Fruit fly (Drosophila melanogaster): ENCODE measurements around the gene santa-maria.

The santa-maria gene

DNA sequence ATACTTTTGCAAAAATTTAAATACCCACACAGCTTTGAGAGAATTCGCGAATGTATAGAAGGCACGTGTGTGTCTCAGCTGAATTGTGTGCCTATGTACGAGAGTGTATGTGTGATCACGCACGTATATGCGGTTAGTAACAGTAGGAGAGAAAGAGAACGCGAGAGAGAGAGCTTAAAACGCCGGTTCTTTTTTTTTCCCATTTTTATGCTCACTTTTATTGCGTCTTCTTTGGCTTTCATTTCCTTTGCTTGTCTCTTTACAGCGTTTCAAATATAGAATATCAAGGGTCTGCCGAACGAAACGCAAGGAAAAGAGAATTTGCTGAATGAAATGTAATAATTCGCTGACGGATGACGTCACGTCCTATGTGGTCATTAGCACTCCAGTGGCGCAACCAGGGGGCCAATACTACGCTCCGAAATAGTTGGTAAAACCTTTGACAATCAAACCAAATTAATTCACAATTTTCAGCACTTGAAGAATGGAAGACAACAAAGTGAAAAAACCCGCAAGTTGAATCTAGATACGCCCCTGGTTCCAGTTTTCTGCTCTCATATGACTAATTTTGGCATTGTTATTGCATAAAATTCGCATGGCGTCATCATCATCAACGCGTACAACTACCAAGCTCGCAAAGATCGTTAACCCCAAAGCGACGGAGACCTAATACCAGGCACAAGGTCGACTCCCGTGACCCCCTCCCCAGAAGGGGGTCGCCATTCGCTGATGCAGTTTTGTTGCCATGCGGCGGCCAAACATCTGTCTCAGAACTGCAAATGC, 25.9 kb downstream of the santa-maria start (continued):
- TF ChIP-seq z (GFP tag; IDR thresholded peaks at IDR 0.05) (no peak), crol (GFP tag; IDR thresholded peaks at IDR 0.05) (0 out of 2 replicates have a peak, but pooled peaks have one; percentile 18), CG10654 (GFP tag; optimal IDR thresholded peaks at IDR 0.05) (no peak), croc (GFP tag; conservative IDR thresholded peaks at IDR 0.05) (no peak), emc (GFP tag; optimal IDR thresholded peaks at IDR 0.05) (peak; percentile 57), CG2678 (tag; optimal IDR thresholded peaks at IDR 0.05) (peak; percentile 68), Sry-β (GFP tag; optimal IDR thresholded peaks at IDR 0.05) (no peak), CG12942 (GFP tag; optimal IDR thresholded peaks at IDR 0.05) (peak; percentile 6), Elba2 (GFP tag; optimal IDR thresholded peaks at IDR 0.05) (no peak), CG1233 (GFP tag; optimal IDR thresholded peaks at IDR 0.05) (peak; percentile 19), Dfd (GFP tag; optimal IDR thresholded peaks at IDR 0.05) (no peak), sd (tag; optimal IDR thresholded peaks at IDR 0.05) (peak; percentile 46), Sox100B (GFP tag; optimal IDR thresholded peaks at IDR 0.05) (no peak), CG7372 (GFP tag; IDR thresholded peaks at IDR 0.05) (0 out of 2 replicates have a peak, but pooled peaks have one; percentile 42), Awh (GFP tag; IDR thresholded peaks at IDR 0.05) (no peak), Meics (GFP tag; optimal IDR thresholded peaks at IDR 0.05) (peak; percentile 81), CG17361 (GFP tag; IDR thresholded peaks at IDR 0.05) (no peak), CG3726 (GFP tag; IDR thresholded peaks at IDR 0.05) (no peak), Hey (tag; optimal IDR thresholded peaks at IDR 0.05) (no peak), knrl (GFP tag; IDR thresholded peaks at IDR 0.05; ENCODE audit: partially characterized antibody) (no peak), CG31441 (GFP tag; IDR thresholded peaks at IDR 0.05) (no peak), Chrac-16 (GFP tag; optimal IDR thresholded peaks at IDR 0.05) (peak; percentile 41), sqz (GFP tag; optimal IDR thresholded peaks at IDR 0.05) (no peak), YL-1 (GFP tag; optimal IDR thresholded peaks at IDR 0.05) (peak; percentile 9), Ptx1 (GFP tag; IDR thresholded peaks at IDR 0.05) (peak; percentile 47; the same call in 1 of the 2 replicates), CG13424 (tag; optimal IDR thresholded peaks at IDR 0.05) (peak; percentile 26), Poxn (GFP tag; IDR thresholded peaks at IDR 0.05) (no peak), Taf1 (GFP tag; IDR thresholded peaks at IDR 0.05) (peak; percentile 83), usp (GFP tag; optimal IDR thresholded peaks at IDR 0.05) (no peak), gsb-n (tag; optimal IDR thresholded peaks at IDR 0.05) (no peak), HmgZ (tag; optimal IDR thresholded peaks at IDR 0.05) (peak; percentile 64), CG7839 (tag; optimal IDR thresholded peaks at IDR 0.05) (peak; percentile 61), H15 (GFP tag; IDR thresholded peaks at IDR 0.05) (0 out of 3 replicates have a peak, but pooled peaks have one; percentile 20), Lim3 (GFP tag; IDR thresholded peaks at IDR 0.05) (no peak), Bdp1 (GFP tag; optimal IDR thresholded peaks at IDR 0.05) (no peak), CG10321 (GFP tag; IDR thresholded peaks at IDR 0.05) (no peak), CG2202 (tag; optimal IDR thresholded peaks at IDR 0.05) (no peak), CG7963 (GFP tag; IDR thresholded peaks at IDR 0.05; ENCODE audit: partially characterized antibody) (no peak), CG3407 (GFP tag; optimal IDR thresholded peaks at IDR 0.05) (no peak), org-1 (GFP tag; optimal IDR thresholded peaks at IDR 0.05) (peak; percentile 51), mirr (GFP tag; optimal IDR thresholded peaks at IDR 0.05) (no peak), CG14050 (GFP tag; IDR thresholded peaks at IDR 0.05) (peak; percentile 21; the same call in 1 of the 3 replicates), HmgD (GFP tag; optimal IDR thresholded peaks at IDR 0.05) (peak; percentile 66), slp2 (GFP tag; optimal IDR thresholded peaks at IDR 0.05) (no peak), stwl (tag; optimal IDR thresholded peaks at IDR 0.05) (no peak), CG4328 (GFP tag; optimal IDR thresholded peaks at IDR 0.05) (no peak), esg (GFP tag; conservative IDR thresholded peaks at IDR 0.05) (peak; percentile 28; the same call in 1 of the 2 replicates), CoRest (tag; optimal IDR thresholded peaks at IDR 0.05) (peak; percentile 54), CG6272 (GFP tag; IDR thresholded peaks at IDR 0.05) (0 out of 2 replicates have a peak, but pooled peaks have one; percentile 29), Atf3 (GFP tag; optimal IDR thresholded peaks at IDR 0.05) (peak; percentile 28)
